Worm (Caenorhabditis elegans) whole organism, early embryonic: ENCODE data around the gene apb-1.

Experiments used
- B0310.2 ChIP-seq: sonication (generic microtip); optimal IDR thresholded peaks from 2 replicates; lab custom pipeline; 2016; ENCODE audit warnings: mild to moderate bottlenecking, missing genetic modification characterization, missing compliant biosample characterization
- F13C5.2 ChIP-seq: sonication (generic microtip); optimal IDR thresholded peaks from 2 replicates; lab custom pipeline; 2017; ENCODE audit warnings: mild to moderate bottlenecking, missing genetic modification characterization, inconsistent platforms, missing compliant biosample characterization
- aly-1 ChIP-seq: sonication (generic microtip); optimal IDR thresholded peaks from 2 replicates; lab custom pipeline; 2016; ENCODE audit warnings: missing genetic modification characterization, missing compliant biosample characterization
- ama-1 ChIP-seq: fragments of 150-350 bp; optimal IDR thresholded peaks from 2 replicates; lab custom pipeline; 2014
- ceh-13 ChIP-seq: fragments of 200-800 bp; sonication (Bioruptor generic); optimal IDR thresholded peaks from 2 replicates; lab custom pipeline; 2018; ENCODE audit warnings: mild to moderate bottlenecking, missing genetic modification characterization, missing compliant biosample characterization
- ceh-36 ChIP-seq: sonication (generic microtip); optimal IDR thresholded peaks from 2 replicates; lab custom pipeline; 2016; ENCODE audit warnings: missing genetic modification characterization, inconsistent platforms, missing compliant biosample characterization
- ets-7 ChIP-seq: sonication (generic microtip); optimal IDR thresholded peaks from 2 replicates; lab custom pipeline; 2016; ENCODE audit warnings: missing genotype, missing genetic modification characterization, missing compliant biosample characterization
- flt-1 ChIP-seq: fragments of 200-800 bp; sonication (Bioruptor generic); IDR thresholded peaks from 2 replicates; pipeline ENCODE4 v1.3.6; 2022; ENCODE audit warnings: missing genetic modification characterization, missing compliant biosample characterization
- hmbx-1 ChIP-seq: sonication (generic microtip); optimal IDR thresholded peaks from 2 replicates; lab custom pipeline; 2016; ENCODE audit warnings: mild to moderate bottlenecking, missing genetic modification characterization, missing compliant biosample characterization
- hmg-4 ChIP-seq: fragments of 200-800 bp; sonication (Bioruptor generic); optimal IDR thresholded peaks from 2 replicates; lab custom pipeline; 2018; ENCODE audit warnings: mild to moderate bottlenecking, missing genetic modification characterization, missing compliant biosample characterization
- hnd-1 ChIP-seq: sonication (generic microtip); optimal IDR thresholded peaks from 2 replicates; lab custom pipeline; 2016; ENCODE audit warnings: missing genetic modification characterization, missing compliant biosample characterization
- pes-1 ChIP-seq: fragments of 200-800 bp; sonication (Bioruptor generic); IDR thresholded peaks from 2 replicates; pipeline ENCODE4 v1.3.6; 2022; ENCODE audit warnings: missing genetic modification reagents, missing genetic modification characterization, missing compliant biosample characterization
- scrt-1 ChIP-seq: fragments of 200-800 bp; sonication (Bioruptor generic); IDR thresholded peaks from 2 replicates; pipeline ENCODE4 v1.3.6; 2022; ENCODE audit warnings: missing genetic modification characterization, missing compliant biosample characterization
- sea-1 ChIP-seq: fragments of 200-800 bp; sonication (Bioruptor generic); conservative IDR thresholded peaks from 2 replicates; pipeline ENCODE4 v1.3.6; 2022; ENCODE audit warnings: missing genetic modification characterization, missing compliant biosample characterization
- tbx-11 ChIP-seq: fragments of 200-800 bp; sonication (Bioruptor generic); IDR thresholded peaks from 2 replicates; pipeline ENCODE4 v1.3.6; 2022; ENCODE audit warnings: missing genetic modification characterization, missing compliant biosample characterization
- tbx-37 ChIP-seq: fragments of 200-800 bp; sonication (Bioruptor generic); conservative IDR thresholded peaks from 2 replicates; pipeline ENCODE4 v1.3.6; 2022; ENCODE audit warnings: missing genetic modification reagents, missing genetic modification characterization, missing compliant biosample characterization
- tra-4 ChIP-seq: sonication (generic microtip); optimal IDR thresholded peaks from 2 replicates; lab custom pipeline; 2017; ENCODE audit warnings: missing genetic modification characterization, missing compliant biosample characterization

The apb-1 gene

DNA sequence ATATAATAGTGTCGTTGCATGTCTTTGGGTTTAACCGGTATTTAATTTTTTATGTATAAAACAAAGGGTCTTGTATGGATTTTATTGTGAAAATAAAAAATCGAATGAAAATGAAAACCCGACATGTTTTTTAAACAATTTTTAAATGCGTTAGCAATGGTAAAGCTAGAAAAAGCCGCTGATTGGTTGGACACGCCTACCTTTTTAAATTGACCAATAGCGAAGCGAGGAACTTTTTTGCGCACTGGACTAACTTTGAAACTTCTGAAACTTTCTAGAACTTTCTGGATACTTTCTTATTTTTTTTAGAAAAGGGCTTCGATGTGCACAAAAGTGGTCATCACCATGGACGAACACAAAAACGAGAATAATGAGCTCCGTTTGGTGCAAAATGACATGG lies 50.5 kb downstream of the apb-1 start:
- TF ChIP-seq tbx-37: no peak
- TF ChIP-seq pes-1 (GFP tag; lab: Robert Waterston, UW): no peak
- no peak for TF ChIP-seq ceh-36
- TF ChIP-seq scrt-1 (GFP tag; lab: Robert Waterston, UW): no peak
- TF ChIP-seq ceh-13 (GFP tag; lab: Kevin White, UChicago): no peak
- TF ChIP-seq hmbx-1: no peak
- no peak for TF ChIP-seq ama-1 (lab: Kevin White, UChicago)
- TF ChIP-seq hmg-4: no peak
- TF ChIP-seq B0310.2 (tag; lab: Kevin White, UChicago): no peak
- no peak for TF ChIP-seq ets-7 (tag; lab: Kevin White, UChicago)
- TF ChIP-seq tbx-11 (GFP tag; lab: Robert Waterston, UW): no peak

DNA sequence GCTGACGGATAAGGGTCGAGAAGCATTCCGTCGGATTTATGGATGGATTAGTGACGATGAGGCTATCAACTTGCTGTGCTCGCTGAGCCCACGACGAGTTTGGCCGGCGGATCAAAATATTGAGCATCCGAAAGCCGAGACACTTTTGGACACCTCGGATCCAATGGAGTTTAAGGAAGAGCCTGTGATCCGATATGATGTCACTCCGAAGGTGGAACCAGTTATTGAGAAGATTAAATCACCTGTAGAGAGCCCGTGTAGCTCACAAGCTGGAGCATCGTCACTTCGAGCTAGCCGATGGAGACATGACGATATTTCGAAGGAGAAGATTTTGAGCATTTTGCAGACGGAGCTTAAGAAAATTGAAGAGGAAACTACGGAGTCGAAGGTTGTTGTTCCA lies 56.3 kb downstream of the apb-1 start:
- TF ChIP-seq pes-1 (GFP tag; lab: Robert Waterston, UW) (no peak), hmbx-1 (no peak), scrt-1 (GFP tag; lab: Robert Waterston, UW) (no peak), hmg-4 (no peak), ets-7 (tag; lab: Kevin White, UChicago) (no peak), aly-1 (tag; lab: Kevin White, UChicago) (no peak), hnd-1 (no peak), ceh-13 (GFP tag; lab: Kevin White, UChicago) (no peak), tbx-37 (no peak), flt-1 (no peak), ama-1 (lab: Kevin White, UChicago) (no peak), B0310.2 (tag; lab: Kevin White, UChicago) (no peak), ceh-36 (no peak), sea-1 (GFP tag; lab: Robert Waterston, UW) (no peak), F13C5.2 (no peak), tbx-11 (GFP tag; lab: Robert Waterston, UW) (no peak), tra-4 (tag; lab: Kevin White, UChicago) (no peak)

DNA sequence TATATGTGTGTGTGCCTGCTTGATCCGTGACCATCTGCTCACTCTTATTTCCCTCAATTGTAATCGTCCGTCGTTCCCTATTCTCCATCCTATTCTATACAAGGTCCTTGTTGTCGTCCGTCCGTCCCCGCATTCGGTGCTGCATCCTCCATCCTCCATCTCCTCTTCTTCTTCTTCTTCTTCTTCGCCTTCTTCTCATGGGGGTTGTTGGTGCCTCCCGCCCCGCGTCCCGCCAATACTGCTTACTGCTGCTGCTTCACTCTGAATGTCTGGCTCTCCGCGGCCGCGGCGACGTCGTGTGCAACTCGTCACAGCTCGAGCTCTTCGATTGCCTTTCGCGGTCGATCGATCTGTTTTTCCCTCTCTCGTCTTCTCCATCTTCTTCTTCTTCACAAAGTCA lies 61.7 kb downstream of the apb-1 start:
- TF ChIP-seq ceh-13 (GFP tag; lab: Kevin White, UChicago) (no peak), sea-1 (GFP tag; lab: Robert Waterston, UW) (no peak), aly-1 (tag; lab: Kevin White, UChicago) (no peak), ets-7 (tag; lab: Kevin White, UChicago) (no peak), pes-1 (GFP tag; lab: Robert Waterston, UW) (no peak)
